Fruit fly (Drosophila melanogaster) whole organism, embryonic: Measurements from ENCODE around the gene AlaRS.
A peak's percentile ranks its signal among the peaks of the same experiment; 100 is the strongest.

ENCODE experiments used
- Atf-2 ChIP-seq: fragments of 200-800 bp; sonication (Bioruptor generic); optimal IDR thresholded peaks from 2 replicates; lab custom pipeline; 2016; ENCODE audit warnings: missing biosample characterization, missing genetic modification characterization
- B-H1 ChIP-seq: fragments of 200-800 bp; sonication (Bioruptor generic); IDR thresholded peaks from 3 replicates; pipeline ENCODE4 v1.3.6; 2022; ENCODE audit warnings: missing biosample characterization, missing genetic modification characterization
- CG10267 ChIP-seq: fragments of 200-800 bp; sonication (Bioruptor generic); optimal IDR thresholded peaks from 2 replicates; lab custom pipeline; 2018; ENCODE audit warnings: missing biosample characterization, mild to moderate bottlenecking, missing genetic modification characterization, moderate library complexity
- CG10366 ChIP-seq: fragments of 200-800 bp; sonication (Bioruptor generic); IDR thresholded peaks from 2 replicates; pipeline ENCODE4 v1.3.6; 2022; ENCODE audit warnings: missing biosample characterization, missing genetic modification characterization
- CG12659 ChIP-seq: fragments of 200-800 bp; sonication (Bioruptor generic); optimal IDR thresholded peaks from 3 replicates; lab custom pipeline; 2017; ENCODE audit warnings: mild to moderate bottlenecking, missing biosample characterization, missing genetic modification reagents, missing genetic modification characterization
- CG13287 ChIP-seq: fragments of 200-800 bp; sonication (Bioruptor generic); IDR thresholded peaks from 2 replicates; pipeline ENCODE4 v1.3.6; 2022; ENCODE audit warnings: missing biosample characterization, missing genetic modification characterization; ENCODE audit not compliant: partially characterized antibody
- CG13424 ChIP-seq: fragments of 200-800 bp; sonication (Bioruptor generic); optimal IDR thresholded peaks from 2 replicates; lab custom pipeline; 2019; ENCODE audit warnings: missing biosample characterization, mild to moderate bottlenecking, missing genetic modification characterization, moderate library complexity
- CG13894 ChIP-seq: fragments of 200-800 bp; sonication (Bioruptor generic); optimal IDR thresholded peaks from 3 replicates; lab custom pipeline; 2018; ENCODE audit warnings: missing biosample characterization, mild to moderate bottlenecking, missing genetic modification characterization, moderate library complexity
- CG17359 ChIP-seq: fragments of 200-800 bp; sonication (Bioruptor generic); optimal IDR thresholded peaks from 3 replicates; lab custom pipeline; 2018; ENCODE audit warnings: missing biosample characterization, mild to moderate bottlenecking, missing genetic modification characterization, moderate library complexity
- CG32767 ChIP-seq: fragments of 200-800 bp; sonication (Bioruptor generic); IDR thresholded peaks from 2 replicates; pipeline ENCODE4 v1.3.6; 2022; ENCODE audit warnings: missing biosample characterization, missing genetic modification characterization
- CG3281 ChIP-seq: fragments of 200-800 bp; sonication (Bioruptor generic); optimal IDR thresholded peaks from 3 replicates; lab custom pipeline; 2017; ENCODE audit warnings: missing biosample characterization, mild to moderate bottlenecking, missing genetic modification characterization
- CG33213 ChIP-seq: fragments of 200-800 bp; sonication (Bioruptor generic); optimal IDR thresholded peaks from 3 replicates; lab custom pipeline; 2016; ENCODE audit warnings: missing biosample characterization, missing genetic modification characterization
- CG34376 ChIP-seq: fragments of 200-800 bp; sonication (Bioruptor generic); optimal IDR thresholded peaks from 2 replicates; lab custom pipeline; 2018; ENCODE audit warnings: missing biosample characterization, mild to moderate bottlenecking, missing genetic modification characterization
- CG3847 ChIP-seq: fragments of 200-800 bp; sonication (Bioruptor generic); IDR thresholded peaks from 2 replicates; pipeline ENCODE4 v1.3.6; 2022; ENCODE audit warnings: missing biosample characterization, missing genetic modification characterization
- CG4707 ChIP-seq: fragments of 200-800 bp; sonication (Bioruptor generic); optimal IDR thresholded peaks from 2 replicates; lab custom pipeline; 2018; ENCODE audit warnings: missing biosample characterization, mild to moderate bottlenecking, missing genetic modification characterization, moderate library complexity
- CG5953 ChIP-seq: fragments of 200-800 bp; sonication (Bioruptor generic); IDR thresholded peaks from 2 replicates; pipeline ENCODE4 v1.3.6; 2022; ENCODE audit warnings: missing biosample characterization, missing genetic modification characterization
- CG6854 ChIP-seq: fragments of 200-800 bp; sonication (Bioruptor generic); optimal IDR thresholded peaks from 3 replicates; lab custom pipeline; 2017; ENCODE audit warnings: missing biosample characterization, mild to moderate bottlenecking, missing genetic modification characterization
- CG7786 ChIP-seq: fragments of 200-800 bp; sonication (Bioruptor generic); optimal IDR thresholded peaks from 2 replicates; lab custom pipeline; 2016; ENCODE audit warnings: missing biosample characterization, missing genetic modification characterization
- CG8924 ChIP-seq: fragments of 200-800 bp; optimal IDR thresholded peaks from 3 replicates; lab custom pipeline; 2019; ENCODE audit warnings: missing biosample characterization, mild to moderate bottlenecking, missing genetic modification characterization, moderate library complexity
- CHES-1-like ChIP-seq: fragments of 200-800 bp; sonication (Bioruptor generic); optimal IDR thresholded peaks from 2 replicates; lab custom pipeline; 2016; ENCODE audit warnings: missing biosample characterization, missing genetic modification characterization
- Chrac-16 ChIP-seq: fragments of 200-800 bp; sonication (Bioruptor generic); optimal IDR thresholded peaks from 3 replicates; lab custom pipeline; 2016; ENCODE audit warnings: missing biosample characterization, missing genetic modification characterization
- Dad ChIP-seq: fragments of 200-800 bp; sonication (Bioruptor generic); optimal IDR thresholded peaks from 3 replicates; lab custom pipeline; 2016; ENCODE audit warnings: missing biosample characterization, missing genetic modification characterization
- Dip3 ChIP-seq: fragments of 200-800 bp; sonication (Bioruptor generic); optimal IDR thresholded peaks from 3 replicates; lab custom pipeline; 2016; ENCODE audit warnings: missing biosample characterization, missing genetic modification characterization
- Doc2 ChIP-seq: fragments of 200-800 bp; sonication (Bioruptor generic); IDR thresholded peaks from 2 replicates; pipeline ENCODE4 v1.3.6; 2022; ENCODE audit warnings: missing biosample characterization, missing genetic modification characterization
- Ets65A ChIP-seq: fragments of 200-800 bp; sonication (Bioruptor generic); peaks from one replicate; lab custom pipeline; 2016; ENCODE audit warnings: missing biosample characterization, missing genetic modification characterization
- Fer3 ChIP-seq: fragments of 200-800 bp; sonication (Bioruptor generic); optimal IDR thresholded peaks from 2 replicates; lab custom pipeline; 2018; ENCODE audit warnings: missing biosample characterization, mild to moderate bottlenecking, missing genetic modification characterization, moderate library complexity
- MESR4 ChIP-seq: fragments of 200-800 bp; sonication (Bioruptor generic); optimal IDR thresholded peaks from 2 replicates; lab custom pipeline; 2018; ENCODE audit warnings: missing biosample characterization, mild to moderate bottlenecking, missing genetic modification characterization, moderate library complexity
- Max ChIP-seq: fragments of 200-800 bp; sonication (Bioruptor generic); optimal IDR thresholded peaks from 2 replicates; lab custom pipeline; 2016; ENCODE audit warnings: missing biosample characterization, mild to moderate bottlenecking, missing genetic modification characterization
- Med ChIP-seq: fragments of 200-800 bp; sonication (Bioruptor generic); peaks from one replicate; lab custom pipeline; 2016; ENCODE audit warnings: missing biosample characterization, missing genetic modification characterization, mild to moderate bottlenecking, inconsistent platforms, moderate library complexity
- NC2α ChIP-seq: fragments of 200-800 bp; sonication (Bioruptor generic); optimal IDR thresholded peaks from 2 replicates; lab custom pipeline; 2016; ENCODE audit warnings: missing biosample characterization, missing genetic modification characterization
- Pdp1 ChIP-seq, 2 experiments: fragments of 200-800 bp; sonication (Bioruptor generic); optimal IDR thresholded peaks; 3 replicates each; lab custom pipeline; 2016; ENCODE audit warnings: missing biosample characterization in 2 of 2, missing genetic modification characterization in 2 of 2, mild to moderate bottlenecking in 1 of 2, moderate library complexity in 1 of 2
- Sox100B ChIP-seq: fragments of 200-800 bp; sonication (Bioruptor generic); optimal IDR thresholded peaks from 3 replicates; lab custom pipeline; 2018; ENCODE audit warnings: missing biosample characterization, mild to moderate bottlenecking, missing genetic modification characterization
- bsh ChIP-seq, 2 experiments: fragments of 200-800 bp; sonication (Bioruptor generic); optimal IDR thresholded peaks; 2 replicates each; lab custom pipeline; 2017 to 2018; ENCODE audit warnings: mild to moderate bottlenecking in 2 of 2, missing biosample characterization in 2 of 2, missing genetic modification characterization in 2 of 2, moderate library complexity in 1 of 2
- cg ChIP-seq: fragments of 200-800 bp; sonication (Bioruptor generic); optimal IDR thresholded peaks from 3 replicates; lab custom pipeline; 2019; ENCODE audit warnings: missing biosample characterization, mild to moderate bottlenecking, missing genetic modification characterization, moderate library complexity
- da ChIP-seq: fragments of 200-800 bp; sonication (Bioruptor generic); optimal IDR thresholded peaks from 2 replicates; lab custom pipeline; 2016; ENCODE audit warnings: missing biosample characterization, missing genetic modification characterization
- dan ChIP-seq: fragments of 200-800 bp; sonication (Bioruptor generic); IDR thresholded peaks from 2 replicates; pipeline ENCODE4 v1.3.6; 2022; ENCODE audit warnings: missing biosample characterization, missing genetic modification characterization
- dati ChIP-seq: fragments of 200-800 bp; sonication (Bioruptor generic); IDR thresholded peaks from 2 replicates; pipeline ENCODE4 v1.3.6; 2022; ENCODE audit warnings: missing biosample characterization, missing genetic modification characterization
- fd96Cb ChIP-seq: fragments of 200-800 bp; sonication (Bioruptor generic); optimal IDR thresholded peaks from 2 replicates; lab custom pipeline; 2018; ENCODE audit warnings: missing biosample characterization, mild to moderate bottlenecking, missing genetic modification characterization, moderate library complexity
- ham ChIP-seq: fragments of 200-800 bp; sonication (Bioruptor generic); IDR thresholded peaks from 2 replicates; pipeline ENCODE4 v1.3.6; 2022; ENCODE audit warnings: missing biosample characterization, missing genetic modification characterization
- hkb ChIP-seq, 2 experiments: fragments of 200-800 bp in 1 of 2; fragments of >200 bp in 1 of 2; sonication (Bioruptor generic) in 1 of 2; IDR thresholded peaks in 1 of 2; optimal IDR thresholded peaks in 1 of 2; 2 replicates each; pipeline versions ENCODE4 v1.3.6 to Lab custom; 2017 to 2022; ENCODE audit warnings: missing biosample characterization in 1 of 2, missing genetic modification characterization in 1 of 2
- lab ChIP-seq: fragments of 200-800 bp; sonication (Bioruptor generic); optimal IDR thresholded peaks from 3 replicates; lab custom pipeline; 2017; ENCODE audit warnings: missing biosample characterization, missing genetic modification characterization, mild to moderate bottlenecking, moderate library complexity, missing genetic modification reagents
- mirr ChIP-seq: fragments of 200-800 bp; sonication (Bioruptor generic); optimal IDR thresholded peaks from 3 replicates; lab custom pipeline; 2018; ENCODE audit warnings: missing biosample characterization, mild to moderate bottlenecking, missing genetic modification characterization
- nmo ChIP-seq: fragments of 200-800 bp; sonication (Bioruptor generic); optimal IDR thresholded peaks from 2 replicates; lab custom pipeline; 2018; ENCODE audit warnings: missing biosample characterization, mild to moderate bottlenecking, missing genetic modification characterization, moderate library complexity
- sens ChIP-seq: fragments of 200-800 bp; sonication (Bioruptor generic); peaks from one replicate; lab custom pipeline; 2016; ENCODE audit warnings: missing biosample characterization, missing genetic modification characterization
- sens-2 ChIP-seq: fragments of 200-800 bp; sonication (Bioruptor generic); IDR thresholded peaks from 2 replicates; pipeline ENCODE4 v1.3.6; 2022; ENCODE audit warnings: missing biosample characterization, missing genetic modification characterization
- seq ChIP-seq: fragments of 200-800 bp; sonication (Bioruptor generic); IDR thresholded peaks from 2 replicates; pipeline ENCODE4 v1.3.6; 2022; ENCODE audit warnings: missing biosample characterization, missing genetic modification characterization
- so ChIP-seq: fragments of 200-800 bp; sonication (Bioruptor generic); IDR thresholded peaks from 3 replicates; pipeline ENCODE4 v1.3.6; 2022; ENCODE audit warnings: missing biosample characterization, missing genetic modification characterization
- tio ChIP-seq: fragments of 200-800 bp; sonication (Bioruptor generic); optimal IDR thresholded peaks from 2 replicates; lab custom pipeline; 2017; ENCODE audit warnings: missing biosample characterization, missing genetic modification characterization, inconsistent platforms
- twi ChIP-seq: fragments of 200-800 bp; optimal IDR thresholded peaks from 2 replicates; lab custom pipeline; 2019; ENCODE audit warnings: missing biosample characterization, mild to moderate bottlenecking, missing genetic modification characterization, moderate library complexity
- yki ChIP-seq: fragments of >200 bp; optimal IDR thresholded peaks from 3 replicates; lab custom pipeline; 2018

Gene AlaRS

dm6 chr2L:8361204-8361952 is 20.2 kb downstream of the AlaRS start (continued):
- TF ChIP-seq so (GFP tag; lab: Robert Waterston, UW), result no peak
- TF ChIP-seq hkb (optimal IDR thresholded peaks at IDR 0.05; lab: Kevin White, UChicago), result no peak
- TF ChIP-seq hkb (GFP tag; IDR thresholded peaks at IDR 0.05; lab: Robert Waterston, UW), result no peak
- no peak for TF ChIP-seq CG13287
- no peak for TF ChIP-seq CG17359 (tag; lab: Kevin White, UChicago)
- TF ChIP-seq seq (GFP tag; lab: Robert Waterston, UW), result no peak
- TF ChIP-seq nmo (GFP tag; lab: Kevin White, UChicago), result peak; percentile 46
- TF ChIP-seq MESR4 (GFP tag; lab: Kevin White, UChicago), result no peak
- TF ChIP-seq CG10267 (tag; lab: Kevin White, UChicago), result peak; percentile 15
- peak; percentile 10 for TF ChIP-seq CHES-1-like (GFP tag; lab: Kevin White, UChicago)
- TF ChIP-seq Chrac-16 (GFP tag; lab: Kevin White, UChicago), result peak; percentile 10
- no peak for TF ChIP-seq twi
- TF ChIP-seq CG12659, result peak; percentile 20
- TF ChIP-seq sens-2 (GFP tag; lab: Robert Waterston, UW), result no peak
- TF ChIP-seq tio (GFP tag; lab: Kevin White, UChicago), result no peak
- TF ChIP-seq CG3281 (GFP tag; lab: Kevin White, UChicago), result peak; percentile 39
- TF ChIP-seq CG6854 (GFP tag; lab: Kevin White, UChicago), result no peak
- TF ChIP-seq B-H1, result no peak
- TF ChIP-seq CG8924 (tag; lab: Kevin White, UChicago), result peak; percentile 20
- TF ChIP-seq Dad (GFP tag; lab: Kevin White, UChicago), result no peak
- no peak for TF ChIP-seq cg (GFP tag; lab: Kevin White, UChicago)
- TF ChIP-seq CG33213 (GFP tag; lab: Kevin White, UChicago), result no peak
- TF ChIP-seq Med (GFP tag; lab: Kevin White, UChicago), result peak; percentile 77
- no peak for TF ChIP-seq dati (GFP tag; lab: Robert Waterston, UW)
- no peak for TF ChIP-seq dan (GFP tag; lab: Robert Waterston, UW)
- TF ChIP-seq CG7786 (GFP tag; lab: Kevin White, UChicago), result no peak
- TF ChIP-seq CG3847 (GFP tag; lab: Robert Waterston, UW), result no peak
- no peak for TF ChIP-seq mirr (GFP tag; lab: Kevin White, UChicago)
- no peak for TF ChIP-seq Doc2 (GFP tag; lab: Robert Waterston, UW)
- peak; percentile 27 for TF ChIP-seq fd96Cb (tag; lab: Kevin White, UChicago)
- peak; percentile 16 for TF ChIP-seq CG13424
- TF ChIP-seq Atf-2 (GFP tag; lab: Kevin White, UChicago), result peak; percentile 10
- no peak for TF ChIP-seq CG5953 (GFP tag; lab: Robert Waterston, UW)
- TF ChIP-seq CG4707 (GFP tag; lab: Kevin White, UChicago), result no peak
- no peak for TF ChIP-seq da (GFP tag; lab: Kevin White, UChicago)
- TF ChIP-seq Ets65A (GFP tag; lab: Kevin White, UChicago), result peak; percentile 9
- TF ChIP-seq Fer3 (tag; lab: Kevin White, UChicago), result peak; percentile 16
- TF ChIP-seq yki, result no peak
- TF ChIP-seq CG10366, result no peak
- no peak for TF ChIP-seq CG32767 (GFP tag; lab: Robert Waterston, UW)
- TF ChIP-seq lab (GFP tag; lab: Kevin White, UChicago), result peak; percentile 49
- TF ChIP-seq Pdp1 (GFP tag; optimal IDR thresholded peaks at IDR 0.05; lab: Kevin White, UChicago), result peak in 1 of 2 experiments; percentile 11
- peak; percentile 82 for TF ChIP-seq sens (GFP tag; lab: Kevin White, UChicago)
- peak; percentile 6 for TF ChIP-seq Max (GFP tag; lab: Kevin White, UChicago)
- TF ChIP-seq Dip3 (GFP tag; lab: Kevin White, UChicago), result peak; percentile 26
- TF ChIP-seq CG13894, result no peak
- peak; percentile 10 for TF ChIP-seq Sox100B
- no peak for TF ChIP-seq NC2α
- TF ChIP-seq CG34376 (GFP tag; lab: Kevin White, UChicago), result no peak
- no peak for TF ChIP-seq bsh (GFP tag; optimal IDR thresholded peaks at IDR 0.05; lab: Kevin White, UChicago)
- no peak for TF ChIP-seq ham
